Fruit fly (Drosophila melanogaster): Measurements from ENCODE around the gene CG34250.

CG34250 gene

dm6 chr3L:17500315-17500985 lies 24.4 kb downstream of the CG34250 start (continued):
- peak; percentile 18 for TF ChIP-seq Eip75B (GFP tag; optimal IDR thresholded peaks at IDR 0.05)
- peak; percentile 48 for TF ChIP-seq CG6808 (GFP tag; optimal IDR thresholded peaks at IDR 0.05)
- TF ChIP-seq dac (GFP tag; optimal IDR thresholded peaks at IDR 0.05): no peak

dm6 chr3L:17502235-17502634 lies 26.2 kb downstream of the CG34250 start:
- TF ChIP-seq Gug (GFP tag; IDR thresholded peaks at IDR 0.05): no peak
- no peak for TF ChIP-seq fd85E (GFP tag; optimal IDR thresholded peaks at IDR 0.05)
- TF ChIP-seq cyc (GFP tag; optimal IDR thresholded peaks at IDR 0.05): peak; percentile 83
- TF ChIP-seq CG10669 (GFP tag; optimal IDR thresholded peaks at IDR 0.05): peak; percentile 37
- TF ChIP-seq vri (GFP tag; optimal IDR thresholded peaks at IDR 0.05): peak; percentile 76
- peak; percentile 56 for TF ChIP-seq net (GFP tag; optimal IDR thresholded peaks at IDR 0.05)
- peak; percentile 91 for TF ChIP-seq Sox102F (GFP tag; optimal IDR thresholded peaks at IDR 0.05)
- TF ChIP-seq CG1621 (tag; optimal IDR thresholded peaks at IDR 0.05): no peak
- peak; percentile 89 for TF ChIP-seq CG31627 (GFP tag; optimal IDR thresholded peaks at IDR 0.05)
- TF ChIP-seq esn (GFP tag; optimal IDR thresholded peaks at IDR 0.05): peak; percentile 90
- peak; percentile 65 for TF ChIP-seq CG8632 (GFP tag; optimal IDR thresholded peaks at IDR 0.05)
- TF ChIP-seq Ets21C (GFP tag; optimal IDR thresholded peaks at IDR 0.05): peak; percentile 80
- peak; percentile 55 for TF ChIP-seq Blimp-1 (GFP tag; optimal IDR thresholded peaks at IDR 0.05)
- TF ChIP-seq lz (GFP tag; optimal IDR thresholded peaks at IDR 0.05): peak; percentile 88
- peak; percentile 94 for TF ChIP-seq svp (GFP tag)
- TF ChIP-seq CG10631 (GFP tag; optimal IDR thresholded peaks at IDR 0.05): peak; percentile 58
- no peak for TF ChIP-seq Hr38 (GFP tag; optimal IDR thresholded peaks at IDR 0.05)
- TF ChIP-seq pdm3 (GFP tag; optimal IDR thresholded peaks at IDR 0.05): peak; percentile 68
- no peak for TF ChIP-seq CG3032 (tag; optimal IDR thresholded peaks at IDR 0.05)
- TF ChIP-seq Sox15 (GFP tag; optimal IDR thresholded peaks at IDR 0.05): peak; percentile 66
- peak; percentile 28 for TF ChIP-seq Hr4 (GFP tag; optimal IDR thresholded peaks at IDR 0.05)
- TF ChIP-seq CG7368 (GFP tag; optimal IDR thresholded peaks at IDR 0.05): peak; percentile 29
- peak; percentile 65 for TF ChIP-seq eg (GFP tag; IDR thresholded peaks at IDR 0.05)
- peak; percentile 51 for TF ChIP-seq CG11902 (GFP tag; optimal IDR thresholded peaks at IDR 0.05)
- TF ChIP-seq Lpt (GFP tag; optimal IDR thresholded peaks at IDR 0.05): peak; percentile 23
- TF ChIP-seq Met (GFP tag; optimal IDR thresholded peaks at IDR 0.05): peak; percentile 90
- TF ChIP-seq CG8119 (GFP tag; IDR thresholded peaks at IDR 0.05): 0 out of 3 replicates have a peak, but pooled peaks have one; percentile 31
- TF ChIP-seq CG16779 (tag; optimal IDR thresholded peaks at IDR 0.05): no peak
- no peak for TF ChIP-seq dsx (GFP tag; optimal IDR thresholded peaks at IDR 0.05; ENCODE audit: poor library complexity, severe bottlenecking)
- peak in 1 of 2 experiments; percentile 13 for TF ChIP-seq salr (GFP tag; optimal IDR thresholded peaks at IDR 0.05)
- TF ChIP-seq ss (GFP tag; optimal IDR thresholded peaks at IDR 0.05): no peak
- TF ChIP-seq spab (GFP tag; optimal IDR thresholded peaks at IDR 0.05): no peak
- TF ChIP-seq achi (GFP tag; optimal IDR thresholded peaks at IDR 0.05): peak; percentile 68
- peak; percentile 65 for TF ChIP-seq CG6792 (GFP tag; optimal IDR thresholded peaks at IDR 0.05)
- TF ChIP-seq Eip75B (GFP tag; optimal IDR thresholded peaks at IDR 0.05): peak; percentile 80
- TF ChIP-seq CG4318 (GFP tag; optimal IDR thresholded peaks at IDR 0.05): no peak
- peak; percentile 85 for TF ChIP-seq topi (GFP tag; optimal IDR thresholded peaks at IDR 0.05)
- no peak for TF ChIP-seq dac (GFP tag; optimal IDR thresholded peaks at IDR 0.05)
- TF ChIP-seq OdsH (GFP tag; optimal IDR thresholded peaks at IDR 0.05): peak; percentile 46
- TF ChIP-seq CG6854 (GFP tag; optimal IDR thresholded peaks at IDR 0.05): peak; percentile 10
- TF ChIP-seq Hr39 (GFP tag; optimal IDR thresholded peaks at IDR 0.05): peak; percentile 89
- TF ChIP-seq CG15336 (GFP tag; IDR thresholded peaks at IDR 0.05): peak; percentile 71
- no peak for TF ChIP-seq fd59A (GFP tag; optimal IDR thresholded peaks at IDR 0.05)
- TF ChIP-seq CG32006 (GFP tag; optimal IDR thresholded peaks at IDR 0.05): peak; percentile 38
- TF ChIP-seq CG8319 (GFP tag; optimal IDR thresholded peaks at IDR 0.05): peak; percentile 54
- no peak for TF ChIP-seq CG6276 (GFP tag; optimal IDR thresholded peaks at IDR 0.05)
- TF ChIP-seq acj6 (GFP tag; optimal IDR thresholded peaks at IDR 0.05): peak; percentile 75
- TF ChIP-seq CG6808 (GFP tag; optimal IDR thresholded peaks at IDR 0.05): peak; percentile 1

Measured in whole organism, prepupa.